Fruit fly (Drosophila melanogaster) whole organism, pupa: Measurements from ENCODE around the gene flfl.

Source experiments
- CG10348 ChIP-seq: fragments of 200-800 bp; sonication (Bioruptor generic); IDR thresholded peaks from 2 replicates; pipeline ENCODE4 v1.3.6; 2022; ENCODE audit warnings: missing biosample characterization, missing genetic modification characterization
- CG12605 ChIP-seq: fragments of 200-800 bp; sonication (Bioruptor generic); IDR thresholded peaks from 2 replicates; pipeline ENCODE4 v1.3.6; 2022; ENCODE audit warnings: missing biosample characterization, missing genetic modification characterization
- CG13204 ChIP-seq: fragments of 200-800 bp; sonication (Bioruptor generic); optimal IDR thresholded peaks from 2 replicates; lab custom pipeline; 2018; ENCODE audit warnings: missing biosample characterization, mild to moderate bottlenecking, missing genetic modification characterization, moderate library complexity
- CG14655 ChIP-seq: fragments of 200-800 bp; sonication (Bioruptor generic); optimal IDR thresholded peaks from 3 replicates; lab custom pipeline; 2017; ENCODE audit warnings: mild to moderate bottlenecking, missing biosample characterization, missing genetic modification reagents, missing genetic modification characterization
- CG15710 ChIP-seq: fragments of 200-800 bp; sonication (Bioruptor generic); optimal IDR thresholded peaks from 2 replicates; lab custom pipeline; 2018; ENCODE audit warnings: missing biosample characterization, mild to moderate bottlenecking, missing genetic modification characterization, moderate library complexity
- CG17806 ChIP-seq: fragments of 200-800 bp; sonication (Bioruptor generic); optimal IDR thresholded peaks from 2 replicates; lab custom pipeline; 2018; ENCODE audit warnings: missing biosample characterization, mild to moderate bottlenecking, missing genetic modification characterization, moderate library complexity
- CG32121 ChIP-seq: fragments of 200-800 bp; sonication (Bioruptor generic); IDR thresholded peaks from 2 replicates; pipeline ENCODE4 v1.3.6; 2022; ENCODE audit warnings: missing biosample characterization, missing genetic modification characterization
- CG34367 ChIP-seq: fragments of 200-800 bp; sonication (Bioruptor generic); optimal IDR thresholded peaks from 2 replicates; lab custom pipeline; 2018; ENCODE audit warnings: missing biosample characterization, mild to moderate bottlenecking, missing genetic modification characterization
- CG4496 ChIP-seq: fragments of 200-800 bp; sonication (Bioruptor generic); IDR thresholded peaks from 3 replicates; pipeline ENCODE4 v1.3.6; 2022; ENCODE audit warnings: missing biosample characterization, missing genetic modification characterization
- CG8159 ChIP-seq: fragments of 200-800 bp; sonication (Bioruptor generic); optimal IDR thresholded peaks from 3 replicates; lab custom pipeline; 2018; ENCODE audit warnings: missing biosample characterization, mild to moderate bottlenecking, missing genetic modification characterization, moderate library complexity
- CG8301 ChIP-seq: fragments of 200-800 bp; sonication (Bioruptor generic); optimal IDR thresholded peaks from 2 replicates; lab custom pipeline; 2018; ENCODE audit warnings: missing biosample characterization, mild to moderate bottlenecking, missing genetic modification characterization
- CG9948 ChIP-seq: fragments of 200-800 bp; sonication (Bioruptor generic); optimal IDR thresholded peaks from 2 replicates; lab custom pipeline; 2018; ENCODE audit warnings: missing biosample characterization, mild to moderate bottlenecking, missing genetic modification characterization, moderate library complexity
- D1 ChIP-seq: fragments of 200-800 bp; sonication (Bioruptor generic); optimal IDR thresholded peaks from 2 replicates; lab custom pipeline; 2018; ENCODE audit warnings: missing biosample characterization, mild to moderate bottlenecking, missing genetic modification characterization, moderate library complexity
- EcR ChIP-seq: fragments of 200-800 bp; sonication (Bioruptor generic); optimal IDR thresholded peaks from 3 replicates; lab custom pipeline; 2019; ENCODE audit warnings: missing biosample characterization, missing genetic modification characterization, mild to moderate bottlenecking, moderate library complexity, missing genetic modification reagents
- Ets98B ChIP-seq: fragments of 200-800 bp; sonication (Bioruptor generic); IDR thresholded peaks from 2 replicates; pipeline ENCODE4 v1.3.6; 2022; ENCODE audit warnings: missing biosample characterization, missing genetic modification characterization
- Pif1A ChIP-seq: fragments of 200-800 bp; sonication (Bioruptor generic); optimal IDR thresholded peaks from 3 replicates; lab custom pipeline; 2016; ENCODE audit warnings: missing biosample characterization, missing genetic modification characterization
- Pif1B ChIP-seq: fragments of 200-800 bp; sonication (Bioruptor generic); optimal IDR thresholded peaks from 3 replicates; lab custom pipeline; 2016; ENCODE audit warnings: missing biosample characterization, missing genetic modification characterization
- Snoo ChIP-seq: fragments of 200-800 bp; sonication (Bioruptor generic); optimal IDR thresholded peaks from 3 replicates; lab custom pipeline; 2017; ENCODE audit warnings: missing biosample characterization, mild to moderate bottlenecking, missing genetic modification characterization, inconsistent platforms
- fd96Ca ChIP-seq: fragments of 200-800 bp; sonication (Bioruptor generic); IDR thresholded peaks from 3 replicates; pipeline ENCODE4 v1.3.6; 2022; ENCODE audit warnings: missing biosample characterization, missing genetic modification characterization
- gl ChIP-seq: fragments of 200-800 bp; sonication (Bioruptor generic); optimal IDR thresholded peaks from 2 replicates; lab custom pipeline; 2018; ENCODE audit warnings: missing biosample characterization, mild to moderate bottlenecking, missing genetic modification characterization
- rn ChIP-seq: fragments of 200-800 bp; sonication (Bioruptor generic); IDR thresholded peaks from 2 replicates; pipeline ENCODE4 v1.3.6; 2022; ENCODE audit warnings: missing biosample characterization, missing genetic modification characterization

The flfl gene

DNA sequence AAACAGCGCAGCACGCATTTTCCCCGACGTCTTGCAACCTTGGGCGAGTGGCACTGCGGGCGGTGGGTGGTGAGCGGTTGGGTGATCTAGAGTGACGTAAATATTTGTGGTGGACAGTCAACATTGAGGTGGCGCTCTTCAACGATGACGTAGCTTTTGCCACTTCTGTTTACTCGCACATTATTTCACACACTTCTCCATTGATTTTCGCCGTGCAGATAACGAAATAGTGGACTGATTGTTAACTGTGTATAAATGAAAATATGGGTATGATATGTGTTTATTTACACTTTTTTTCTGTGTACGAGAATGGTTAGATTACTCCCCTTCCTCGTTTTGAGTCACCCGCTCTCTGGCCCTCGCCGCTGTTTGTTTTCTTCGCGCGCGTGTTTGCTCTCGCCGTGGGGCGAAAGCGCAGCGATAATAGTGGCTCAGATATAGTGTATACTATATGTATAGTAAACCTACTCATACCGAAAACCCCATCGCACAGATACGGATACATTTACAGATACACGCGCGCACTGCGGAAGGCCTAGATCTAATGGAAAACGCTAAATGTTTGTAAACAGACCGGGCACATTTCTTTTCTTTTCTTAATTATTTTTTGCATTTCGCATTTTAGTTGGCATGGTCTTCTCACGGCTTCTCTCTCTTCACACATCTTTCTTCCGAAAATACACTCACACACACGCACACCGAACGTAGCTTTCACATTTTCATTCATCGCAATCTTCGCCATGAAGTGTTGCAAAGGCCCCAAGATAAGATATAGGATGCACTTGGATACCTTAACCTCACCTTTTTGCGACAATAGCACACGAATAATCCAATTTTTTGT lies 2.9 kb downstream of the flfl start, which contains the start of gene omd:
TSS of gene omd (minus strand) at position 840 of the 841 bp plus-strand sequence.
- TF ChIP-seq Ets98B (GFP tag; lab: Robert Waterston, UW) (peak; percentile 54; the same call in 1 of the 2 replicates), D1 (no peak), gl (tag; lab: Kevin White, UChicago) (no peak), Pif1A (GFP tag; lab: Kevin White, UChicago) (peak; percentile 17), CG8159 (tag; lab: Kevin White, UChicago) (no peak), CG9948 (no peak), CG34367 (tag; lab: Kevin White, UChicago) (peak; percentile 12), Snoo (tag; lab: Kevin White, UChicago) (no peak), CG4496 (GFP tag; lab: Robert Waterston, UW) (peak; percentile 59; the same call in 1 of the 3 replicates), CG17806 (tag; lab: Kevin White, UChicago) (no peak), CG12605 (GFP tag; lab: Robert Waterston, UW) (no peak), CG14655 (GFP tag; lab: Kevin White, UChicago) (no peak), fd96Ca (GFP tag; lab: Robert Waterston, UW) (peak; percentile 67; the same call in 1 of the 3 replicates), CG32121 (GFP tag; lab: Robert Waterston, UW) (peak; percentile 23; the same call in 1 of the 2 replicates), rn (GFP tag; lab: Robert Waterston, UW) (no peak), CG10348 (GFP tag; lab: Robert Waterston, UW) (no peak), CG13204 (GFP tag; lab: Kevin White, UChicago) (no peak), CG8301 (tag; lab: Kevin White, UChicago) (no peak), Pif1B (GFP tag; lab: Kevin White, UChicago) (no peak), EcR (GFP tag; lab: Kevin White, UChicago) (no peak), CG15710 (tag; lab: Kevin White, UChicago) (no peak)
- TF ChIP-seq, all 21 proteins: peak for 6

DNA sequence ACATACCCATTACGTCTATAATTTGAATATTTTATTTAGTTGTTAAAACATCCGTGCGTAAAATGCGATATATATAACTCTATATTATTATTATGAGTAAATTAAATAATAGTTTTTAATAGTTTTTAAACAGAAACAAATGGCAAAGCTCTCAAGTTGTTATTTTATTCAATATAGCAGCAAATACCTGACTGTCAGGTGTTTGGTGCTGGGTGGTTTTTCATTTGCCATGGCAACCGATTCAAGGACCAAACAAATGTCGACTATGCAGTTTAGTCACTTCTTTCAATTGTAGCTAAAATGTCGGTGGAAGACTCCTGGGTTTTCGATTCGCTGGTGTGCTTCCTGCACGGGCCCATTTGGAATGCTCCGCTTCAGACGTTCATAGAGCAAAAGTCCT lies 10.0 kb downstream of the flfl start, which contains the start of gene CG14367:
TSS of gene CG14367 (plus strand) at position 301 of the 400 bp plus-strand sequence.
- TF ChIP-seq rn (GFP tag; lab: Robert Waterston, UW) (no peak), D1 (no peak), CG14655 (GFP tag; lab: Kevin White, UChicago) (no peak), Snoo (tag; lab: Kevin White, UChicago) (no peak), Ets98B (GFP tag; lab: Robert Waterston, UW) (no peak), CG12605 (GFP tag; lab: Robert Waterston, UW) (no peak), CG8159 (tag; lab: Kevin White, UChicago) (no peak), CG13204 (GFP tag; lab: Kevin White, UChicago) (no peak)

DNA sequence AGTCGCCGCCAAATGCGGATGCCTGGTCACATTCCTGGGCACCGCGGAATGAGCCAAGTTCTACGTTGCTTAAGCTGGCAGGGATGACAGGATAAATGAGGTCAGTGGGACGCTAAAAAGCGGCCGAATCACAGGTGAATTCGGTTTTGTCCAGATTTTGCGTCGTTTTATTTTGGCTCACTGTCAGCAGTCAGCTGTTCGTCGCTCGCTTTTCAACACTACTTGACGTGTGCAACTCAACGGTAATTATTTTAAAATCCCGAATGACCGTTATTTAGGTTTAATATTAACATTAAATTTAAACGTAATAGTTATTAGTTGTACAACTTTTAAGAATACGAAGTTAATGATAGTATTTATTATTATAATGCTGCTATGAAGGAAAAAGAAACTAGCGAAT lies 15.6 kb downstream of the flfl start:
- TF ChIP-seq CG10348 (GFP tag; lab: Robert Waterston, UW), result no peak
- no peak for TF ChIP-seq Pif1A (GFP tag; lab: Kevin White, UChicago)
- no peak for TF ChIP-seq CG15710 (tag; lab: Kevin White, UChicago)
- TF ChIP-seq, all 21 proteins: peak for 0

DNA sequence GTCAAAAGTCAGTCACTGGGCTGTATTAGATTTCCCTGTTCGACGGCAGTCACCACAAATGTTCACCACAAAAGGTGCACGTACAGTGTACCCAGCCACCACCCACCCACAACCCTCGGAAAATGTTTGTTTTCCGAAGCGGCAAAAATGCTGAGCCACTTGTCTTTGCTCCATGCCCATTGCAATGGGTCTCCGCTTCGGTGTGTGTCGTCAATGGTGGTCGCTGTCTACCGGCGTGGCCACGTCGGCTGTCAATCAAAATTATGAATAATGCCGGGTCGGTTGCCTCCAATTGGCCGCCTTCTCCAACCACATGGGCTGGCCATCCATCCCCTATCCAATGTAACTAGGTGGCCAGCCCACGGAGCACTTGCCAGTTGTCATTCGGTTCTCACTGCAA lies 16.5 kb downstream of the flfl start, which contains the start of gene ninaB:
TSS of gene ninaB (plus strand) at position 374 of the 400 bp plus-strand sequence.
- no peak for TF ChIP-seq CG34367 (tag; lab: Kevin White, UChicago)
- TF ChIP-seq Pif1A (GFP tag; lab: Kevin White, UChicago), result no peak
- TF ChIP-seq CG32121 (GFP tag; lab: Robert Waterston, UW), result no peak

DNA sequence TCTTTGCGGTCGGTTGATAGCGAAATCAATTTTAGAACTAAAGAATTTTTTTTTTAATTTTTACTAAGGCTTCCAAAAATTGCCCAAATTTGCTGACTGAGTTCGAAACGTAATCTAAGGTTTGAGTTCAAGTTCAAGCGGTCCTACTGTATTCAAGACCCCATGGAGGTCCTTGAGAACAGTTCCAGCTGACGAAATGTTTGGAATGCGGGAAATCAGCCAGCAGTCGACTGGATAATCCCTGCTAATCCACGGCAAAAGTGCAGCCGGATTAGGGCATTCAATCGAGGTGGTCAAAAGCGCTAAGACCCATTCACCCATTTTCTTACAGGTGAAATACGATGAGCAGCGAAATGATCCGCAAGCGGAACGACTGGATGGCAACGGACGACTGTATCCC lies 17.0 kb downstream of the flfl start, which contains the start of gene f-cup:
TSS of gene f-cup (minus strand) at position 101 of the 400 bp plus-strand sequence.
- TF ChIP-seq CG15710 (tag; lab: Kevin White, UChicago), result no peak

DNA sequence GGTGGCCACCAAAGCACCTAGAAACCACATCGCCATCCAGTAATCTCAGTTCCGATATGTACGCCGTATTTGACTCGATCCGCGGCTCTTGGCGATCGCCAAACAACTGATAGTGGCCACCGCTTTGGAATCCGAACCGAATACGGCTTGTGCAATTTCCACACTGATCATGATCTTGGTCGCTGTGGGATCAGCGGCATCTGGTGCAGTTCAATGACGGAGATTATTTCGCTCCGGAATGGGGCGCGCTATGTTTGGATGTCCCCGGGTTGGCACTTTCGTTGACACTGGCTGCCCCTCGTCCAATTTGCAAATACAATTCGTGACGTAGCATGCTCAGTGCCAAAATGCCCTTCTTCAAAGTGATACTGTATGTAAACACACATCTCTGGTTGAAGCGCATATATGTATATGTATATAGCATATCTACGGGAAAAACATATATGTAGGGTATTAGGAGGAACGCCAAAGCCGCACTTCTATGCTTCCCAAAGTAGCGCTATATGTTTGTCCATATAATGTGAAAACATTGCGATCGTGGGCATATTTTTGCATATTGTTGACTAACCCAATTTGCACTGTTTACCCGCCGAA lies 21.7 kb downstream of the flfl start, which contains the start of gene Adgf-D:
TSS of gene Adgf-D (minus strand) at position 111 of the 594 bp plus-strand sequence.
- no peak for TF ChIP-seq CG13204 (GFP tag; lab: Kevin White, UChicago)
- no peak for TF ChIP-seq fd96Ca (GFP tag; lab: Robert Waterston, UW)
- TF ChIP-seq CG8159 (tag; lab: Kevin White, UChicago), result no peak
- TF ChIP-seq, all 21 proteins: peak for 0
